Fruit fly (Drosophila melanogaster): ENCODE data around the gene CG32228.

Gene CG32228

DNA sequence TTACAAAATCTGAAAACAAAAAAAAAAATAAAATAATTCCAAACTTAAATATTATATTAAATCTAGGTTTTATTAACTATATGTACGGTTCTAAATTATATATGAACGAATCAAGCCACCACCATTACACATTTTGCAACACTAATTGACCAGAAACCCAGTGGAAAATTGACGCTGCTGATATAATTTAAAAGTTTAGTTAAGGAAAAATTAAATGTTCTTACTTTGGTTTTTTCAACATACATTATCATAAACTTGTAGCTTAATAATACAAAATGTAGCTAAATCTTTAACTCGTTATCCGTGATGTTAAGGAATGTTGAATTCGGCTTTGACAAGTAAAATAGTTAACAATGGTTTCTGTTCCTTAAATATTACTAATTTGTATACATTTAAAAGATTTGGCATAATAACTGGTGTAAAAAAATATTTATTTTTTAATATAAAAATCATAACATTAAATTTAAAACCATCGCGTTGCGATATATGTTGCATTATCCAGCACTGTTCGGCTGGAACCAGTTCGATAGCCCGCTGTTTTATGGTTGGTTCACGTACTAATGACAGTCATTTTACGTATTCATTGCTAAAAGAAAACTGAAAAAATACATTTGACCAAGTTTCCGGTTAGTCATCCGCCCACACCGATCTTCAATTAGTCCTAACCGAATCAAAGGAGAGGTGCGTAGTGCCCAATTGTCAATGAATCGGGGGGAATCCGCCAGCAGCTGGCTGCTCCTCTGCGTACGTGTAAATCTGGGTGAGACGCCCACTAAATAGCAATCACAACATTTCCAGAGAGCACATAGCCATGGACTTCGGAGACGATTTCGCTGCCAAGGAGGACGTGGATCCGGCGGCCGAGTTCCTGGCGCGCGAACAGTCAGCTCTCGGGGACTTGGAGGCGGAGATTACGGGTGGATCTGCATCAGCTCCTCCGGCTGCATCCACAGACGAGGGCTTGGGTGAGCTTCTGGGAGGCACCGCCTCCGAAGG is 23.3 kb upstream of the CG32228 start (continued):
- TF ChIP-seq PHDP (tag; optimal IDR thresholded peaks at IDR 0.05) (peak; percentile 73), Usf (GFP tag; optimal IDR thresholded peaks at IDR 0.05) (no peak), CG2889 (GFP tag; IDR thresholded peaks at IDR 0.05) (no peak), slbo (GFP tag; IDR thresholded peaks at IDR 0.05) (peak; percentile 66), schlank (tag; optimal IDR thresholded peaks at IDR 0.05) (peak; percentile 33), hbn (GFP tag; IDR thresholded peaks at IDR 0.05; ENCODE audit: partially characterized antibody) (peak; percentile 60; the same call in 1 of the 2 replicates), CG11456 (GFP tag; IDR thresholded peaks at IDR 0.05) (peak; percentile 74), lilli (GFP tag; optimal IDR thresholded peaks at IDR 0.05) (peak; percentile 52), CkIIα-i1 (GFP tag; IDR thresholded peaks at IDR 0.05) (no peak), zfh1 (GFP tag; IDR thresholded peaks at IDR 0.05) (peak; percentile 74; the same call in 2 of the 3 replicates), CG31365 (tag; optimal IDR thresholded peaks at IDR 0.05) (no peak), hkb (optimal IDR thresholded peaks at IDR 0.05) (no peak), hkb (GFP tag; IDR thresholded peaks at IDR 0.05) (peak; percentile 62), Dp (GFP tag; optimal IDR thresholded peaks at IDR 0.05) (no peak), CG18599 (GFP tag; optimal IDR thresholded peaks at IDR 0.05) (peak; percentile 71), CG12219 (GFP tag; optimal IDR thresholded peaks at IDR 0.05) (peak; percentile 2), CG6791 (GFP tag; IDR thresholded peaks at IDR 0.05; ENCODE audit: partially characterized antibody) (peak; percentile 45; the same call in 1 of the 3 replicates), CG8478 (optimal IDR thresholded peaks at IDR 0.05) (no peak), CG9727 (GFP tag; optimal IDR thresholded peaks at IDR 0.05) (peak; percentile 65), tio (GFP tag; optimal IDR thresholded peaks at IDR 0.05) (peak; percentile 29), Dfd (GFP tag; optimal IDR thresholded peaks at IDR 0.05) (no peak), lola (GFP tag; optimal IDR thresholded peaks at IDR 0.05) (peak in 1 of 3 experiments; percentile 53), Dad (GFP tag; optimal IDR thresholded peaks at IDR 0.05) (no peak), CrebB (tag; optimal IDR thresholded peaks at IDR 0.05) (peak; percentile 14), CG11696 (GFP tag; IDR thresholded peaks at IDR 0.05) (0 out of 2 replicates have a peak, but pooled peaks have one; percentile 40), CG8388 (GFP tag; optimal IDR thresholded peaks at IDR 0.05) (peak; percentile 30), Meics (GFP tag; optimal IDR thresholded peaks at IDR 0.05) (peak; percentile 53), Ravus (GFP tag; IDR thresholded peaks at IDR 0.05) (no peak), Hand (GFP tag; optimal IDR thresholded peaks at IDR 0.05) (peak; percentile 48), CG10959 (GFP tag; IDR thresholded peaks at IDR 0.05) (no peak), h (optimal IDR thresholded peaks at IDR 0.05) (no peak), gro (GFP tag; optimal IDR thresholded peaks at IDR 0.05) (no peak), CG10274 (GFP tag; optimal IDR thresholded peaks at IDR 0.05) (no peak), Oaz (GFP tag; IDR thresholded peaks at IDR 0.05) (peak; percentile 30; the same call in 1 of the 2 replicates), nerfin-2 (GFP tag; IDR thresholded peaks at IDR 0.05; ENCODE audit: partially characterized antibody) (peak; percentile 43), CG14710 (tag; optimal IDR thresholded peaks at IDR 0.05) (peak; percentile 48), HLHmδ (GFP tag; optimal IDR thresholded peaks at IDR 0.05) (no peak), Camta (GFP tag; optimal IDR thresholded peaks at IDR 0.05) (no peak), sob (GFP tag; IDR thresholded peaks at IDR 0.05) (peak; percentile 66), CG17359 (tag; optimal IDR thresholded peaks at IDR 0.05) (peak; percentile 69), CG10654 (GFP tag; optimal IDR thresholded peaks at IDR 0.05) (peak; percentile 8), kni (GFP tag; optimal IDR thresholded peaks at IDR 0.05) (no peak), wor (GFP tag; IDR thresholded peaks at IDR 0.05) (peak; percentile 34; the same call in 1 of the 2 replicates), Xbp1 (GFP tag; optimal IDR thresholded peaks at IDR 0.05) (peak; percentile 57), abd-A (tag; optimal IDR thresholded peaks at IDR 0.05) (no peak), peb (GFP tag; IDR thresholded peaks at IDR 0.05) (0 out of 2 replicates have a peak, but pooled peaks have one; percentile 46), mirr (GFP tag; optimal IDR thresholded peaks at IDR 0.05) (no peak), CG1233 (GFP tag; optimal IDR thresholded peaks at IDR 0.05) (peak; percentile 41)
